Worm (Caenorhabditis elegans): ENCODE results near the gene cdh-4.

DNA sequence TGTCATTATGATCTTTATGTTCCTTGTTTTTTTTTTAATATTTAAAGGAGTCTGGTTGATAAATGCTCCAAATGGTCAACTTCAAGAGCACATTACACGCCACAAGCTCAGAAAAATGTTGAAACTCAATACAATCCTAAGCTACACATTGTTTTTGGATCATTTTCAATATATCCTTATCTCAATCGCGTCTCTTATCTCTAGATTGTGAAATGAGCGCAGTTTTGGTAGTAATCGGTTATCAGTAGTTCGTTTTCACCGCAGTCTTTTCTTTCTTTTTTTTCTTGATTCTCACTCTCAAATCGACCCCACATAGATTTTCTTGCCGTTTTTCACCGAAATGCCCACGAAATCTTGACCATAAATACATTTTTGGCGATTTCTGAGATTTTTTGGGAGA, 32.7 kb downstream of the cdh-4 start:
- no peak for TF ChIP-seq T26A8.4 (GFP tag; IDR thresholded peaks at IDR 0.05)
- no peak for TF ChIP-seq zip-2 (tag; optimal IDR thresholded peaks at IDR 0.05)
- TF ChIP-seq pha-4 (GFP tag; IDR thresholded peaks at IDR 0.05): no peak
- TF ChIP-seq pha-4 (tag; optimal IDR thresholded peaks at IDR 0.05): no peak
- no peak for TF ChIP-seq aly-2 (tag; optimal IDR thresholded peaks at IDR 0.05)
- TF ChIP-seq daf-19 (GFP tag; conservative IDR thresholded peaks at IDR 0.05): no peak
- TF ChIP-seq ztf-11 (tag; optimal IDR thresholded peaks at IDR 0.05): no peak
- TF ChIP-seq gei-8 (GFP tag; optimal IDR thresholded peaks at IDR 0.05): no peak
- TF ChIP-seq nhr-237 (tag; optimal IDR thresholded peaks at IDR 0.05): no peak
- no peak for TF ChIP-seq mep-1 (tag; optimal IDR thresholded peaks at IDR 0.05)
- TF ChIP-seq snpc-4 (tag; optimal IDR thresholded peaks at IDR 0.05): no peak
- TF ChIP-seq fos-1 (tag; optimal IDR thresholded peaks at IDR 0.05): no peak
- no peak for TF ChIP-seq mxl-2 (GFP tag; conservative IDR thresholded peaks at IDR 0.05)

Data from whole organism, L4 larva.